Worm (Caenorhabditis elegans) whole organism, mixed stage, embryonic: ENCODE results near the gene Y76B12C.9.

Experiments used
- hlh-1 ChIP-seq: fragments of 150-350 bp; optimal IDR thresholded peaks from 2 replicates; lab custom pipeline; 2014; ENCODE audit warnings: missing biosample characterization, missing genetic modification reagents, missing genetic modification characterization
- nhr-12 ChIP-seq: fragments of 150-350 bp; optimal IDR thresholded peaks from 2 replicates; lab custom pipeline; 2014; ENCODE audit warnings: missing biosample characterization, missing genetic modification characterization
- pha-4 ChIP-seq: fragments of 150-350 bp; optimal IDR thresholded peaks from 2 replicates; lab custom pipeline; 2018; ENCODE audit warnings: missing biosample characterization, missing genetic modification reagents, missing genetic modification characterization
- sptf-1 ChIP-seq: sonication (generic microtip); optimal IDR thresholded peaks from 2 replicates; lab custom pipeline; 2017; ENCODE audit warnings: mild to moderate bottlenecking, missing genetic modification characterization, moderate library complexity, missing compliant biosample characterization
- ztf-11 ChIP-seq: fragments of 150-350 bp; optimal IDR thresholded peaks from 2 replicates; lab custom pipeline; 2014; ENCODE audit warnings: missing biosample characterization, missing genetic modification characterization

DNA sequence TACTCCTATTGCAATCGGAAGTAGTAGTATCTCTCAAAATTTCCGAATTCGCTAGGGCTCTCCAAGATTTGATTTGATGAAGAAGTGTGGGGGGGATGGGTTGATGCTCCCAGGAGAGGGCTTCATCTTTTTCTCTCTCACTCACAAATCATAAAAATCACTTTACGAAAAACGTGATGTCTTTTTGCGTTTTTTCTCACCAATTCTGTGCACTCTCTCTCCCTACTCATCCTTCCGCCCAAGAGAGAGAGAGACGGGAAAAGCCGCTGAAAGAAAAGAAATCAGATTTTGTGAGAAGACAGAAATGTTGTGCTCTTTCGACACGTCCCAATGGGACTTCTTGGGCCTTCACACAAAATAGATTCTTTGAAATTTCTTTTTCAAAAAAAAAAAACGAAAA lies 16.7 kb upstream of the Y76B12C.9 start:
- TF ChIP-seq nhr-12 (tag; lab: Kevin White, UChicago) (no peak), hlh-1 (tag; lab: Kevin White, UChicago) (no peak), sptf-1 (tag; lab: Kevin White, UChicago) (no peak), pha-4 (tag; lab: Kevin White, UChicago) (no peak), ztf-11 (tag; lab: Kevin White, UChicago) (no peak)
